Worm (Caenorhabditis elegans) whole organism, L1 larva: ENCODE data around the gene ZK228.1.
A peak's percentile ranks its signal among the peaks of the same experiment; 100 is the strongest.

Source experiments
- F16B12.6 ChIP-seq: fragments of 150-350 bp; optimal IDR thresholded peaks from 2 replicates; lab custom pipeline; 2014; ENCODE audit warnings: missing biosample characterization, missing genetic modification characterization
- Y116A8C.19 ChIP-seq: sonication (generic microtip); optimal IDR thresholded peaks from 2 replicates; lab custom pipeline; 2016; ENCODE audit warnings: missing compliant biosample characterization, missing genetic modification characterization, borderline replicate concordance
- alr-1 ChIP-seq: fragments of 200-800 bp; sonication (Bioruptor generic); optimal IDR thresholded peaks from 2 replicates; lab custom pipeline; 2018; ENCODE audit warnings: borderline replicate concordance, mild to moderate bottlenecking, missing genetic modification characterization, missing compliant biosample characterization
- blmp-1 ChIP-seq: fragments of 150-350 bp; optimal IDR thresholded peaks from 2 replicates; lab custom pipeline; 2014; ENCODE audit warnings: missing biosample characterization, missing genetic modification characterization
- ceh-8 ChIP-seq: fragments of 200-800 bp; sonication (Bioruptor generic); optimal IDR thresholded peaks from 2 replicates; lab custom pipeline; 2018; ENCODE audit warnings: mild to moderate bottlenecking, missing genetic modification characterization, moderate library complexity, missing compliant biosample characterization
- ceh-82 ChIP-seq, 3 experiments: fragments of 150-350 bp in 1 of 3; sonication (generic microtip) in 2 of 3; optimal IDR thresholded peaks; 2 replicates each; lab custom pipeline; 2014 to 2017; ENCODE audit warnings: missing biosample characterization in 3 of 3, missing genetic modification characterization in 3 of 3
- ceh-90 ChIP-seq: sonication (generic microtip); optimal IDR thresholded peaks from 2 replicates; lab custom pipeline; 2016; ENCODE audit warnings: missing genetic modification characterization, missing compliant biosample characterization
- ces-1 ChIP-seq: fragments of 150-350 bp; optimal IDR thresholded peaks from 2 replicates; lab custom pipeline; 2014; ENCODE audit warnings: missing biosample characterization, missing genetic modification reagents, missing genetic modification characterization
- dpl-1 ChIP-seq, 3 experiments: fragments of 150-350 bp in 2 of 3; sonication (generic microtip) in 1 of 3; optimal IDR thresholded peaks; 2 replicates each; lab custom pipeline; 2014 to 2017; ENCODE audit warnings: missing biosample characterization in 3 of 3, missing genetic modification characterization in 3 of 3, missing genetic modification reagents in 3 of 3
- dsc-1 ChIP-seq: sonication (generic microtip); optimal IDR thresholded peaks from 2 replicates; lab custom pipeline; 2016; ENCODE audit warnings: mild to moderate bottlenecking, missing genetic modification characterization, missing compliant biosample characterization
- efl-1 ChIP-seq, 4 experiments: fragments of 150-350 bp; optimal IDR thresholded peaks in 3 of 4; peaks in 1 of 4; 1 replicate in 1 of 4; 2 replicates in 3 of 4; lab custom pipeline; 2014; ENCODE audit warnings: missing biosample characterization in 2 of 4, missing genetic modification characterization in 2 of 4, missing genetic modification reagents in 2 of 4
- efl-3 ChIP-seq: fragments of 200-800 bp; sonication (Bioruptor generic); optimal IDR thresholded peaks from 2 replicates; lab custom pipeline; 2018; ENCODE audit warnings: mild to moderate bottlenecking, missing genetic modification characterization, missing compliant biosample characterization
- egl-13 ChIP-seq: sonication (generic microtip); optimal IDR thresholded peaks from 2 replicates; lab custom pipeline; 2016; ENCODE audit warnings: missing genotype, missing genetic modification reagents, missing genetic modification characterization, missing compliant biosample characterization
- elt-3 ChIP-seq, 6 experiments: fragments of 150-350 bp in 1 of 6; sonication (generic microtip); optimal IDR thresholded peaks; 2 replicates each; lab custom pipeline; 2017 to 2018; ENCODE audit warnings: missing biosample characterization in 6 of 6, missing genetic modification characterization in 6 of 6, inconsistent platforms in 1 of 6
- fkh-10 ChIP-seq: sonication (generic microtip); optimal IDR thresholded peaks from 2 replicates; lab custom pipeline; 2017; ENCODE audit warnings: missing biosample characterization, missing genetic modification reagents, missing genetic modification characterization
- fkh-8 ChIP-seq: sonication (generic microtip); optimal IDR thresholded peaks from 2 replicates; lab custom pipeline; 2016; ENCODE audit warnings: mild to moderate bottlenecking, missing genetic modification characterization, missing compliant biosample characterization
- hlh-4 ChIP-seq: sonication (generic microtip); optimal IDR thresholded peaks from 2 replicates; lab custom pipeline; 2016; ENCODE audit warnings: mild to moderate bottlenecking, missing genetic modification characterization, missing compliant biosample characterization
- hpl-2 ChIP-seq: fragments of 150-350 bp; optimal IDR thresholded peaks from 2 replicates; lab custom pipeline; 2014; ENCODE audit warnings: missing biosample characterization, missing genetic modification reagents, missing genetic modification characterization
- isw-1 ChIP-seq: fragments of 200-800 bp; sonication (Bioruptor generic); IDR thresholded peaks from 2 replicates; pipeline ENCODE4 v1.3.6; 2022; ENCODE audit warnings: missing genetic modification characterization, missing compliant biosample characterization
- lin-14 ChIP-seq: fragments of 200-800 bp; sonication (Bioruptor generic); optimal IDR thresholded peaks from 2 replicates; lab custom pipeline; 2018; ENCODE audit warnings: mild to moderate bottlenecking, missing genetic modification characterization, moderate library complexity, missing compliant biosample characterization
- lin-15B ChIP-seq: fragments of 150-350 bp; sonication (generic microtip); optimal IDR thresholded peaks from 3 replicates; lab custom pipeline; 2014; ENCODE audit warnings: missing biosample characterization, missing genetic modification characterization
- lsy-2 ChIP-seq, 2 experiments: fragments of 150-350 bp; optimal IDR thresholded peaks; 2 replicates each; lab custom pipeline; 2014; ENCODE audit warnings: missing biosample characterization in 2 of 2, missing genetic modification characterization in 2 of 2
- mab-9 ChIP-seq: fragments of 200-800 bp; sonication (Bioruptor generic); IDR thresholded peaks from 2 replicates; pipeline ENCODE4 v1.3.6; 2022; ENCODE audit warnings: missing genetic modification reagents, missing genetic modification characterization, missing compliant biosample characterization
- mep-1 ChIP-seq: fragments of 150-350 bp; optimal IDR thresholded peaks from 2 replicates; lab custom pipeline; 2014; ENCODE audit warnings: missing biosample characterization, missing genetic modification characterization
- nhr-11 ChIP-seq: fragments of 150-350 bp; optimal IDR thresholded peaks from 2 replicates; lab custom pipeline; 2014; ENCODE audit warnings: missing biosample characterization, missing genetic modification characterization
- nhr-237 ChIP-seq: fragments of 150-350 bp; optimal IDR thresholded peaks from 2 replicates; lab custom pipeline; 2014; ENCODE audit warnings: missing biosample characterization, missing genetic modification characterization
- nhr-47 ChIP-seq: sonication (generic microtip); optimal IDR thresholded peaks from 2 replicates; lab custom pipeline; 2016; ENCODE audit warnings: mild to moderate bottlenecking, missing genetic modification characterization, moderate library complexity, missing compliant biosample characterization
- nhr-71 ChIP-seq: sonication (generic microtip); optimal IDR thresholded peaks from 2 replicates; lab custom pipeline; 2016; ENCODE audit warnings: mild to moderate bottlenecking, missing genetic modification characterization, moderate library complexity, missing compliant biosample characterization
- nhr-76 ChIP-seq: sonication (generic microtip); optimal IDR thresholded peaks from 2 replicates; lab custom pipeline; 2017; ENCODE audit warnings: missing biosample characterization, missing genetic modification characterization
- pqm-1 ChIP-seq: sonication (generic microtip); optimal IDR thresholded peaks from 3 replicates; lab custom pipeline; 2017; ENCODE audit warnings: missing biosample characterization, missing genetic modification characterization
- skn-1 ChIP-seq: fragments of 150-350 bp; optimal IDR thresholded peaks from 2 replicates; lab custom pipeline; 2014; ENCODE audit warnings: missing biosample characterization, missing genetic modification characterization
- snpc-4 ChIP-seq: fragments of 150-350 bp; optimal IDR thresholded peaks from 2 replicates; lab custom pipeline; 2014; ENCODE audit warnings: missing biosample characterization, missing genetic modification characterization
- snu-23 ChIP-seq: sonication (generic microtip); optimal IDR thresholded peaks from 2 replicates; lab custom pipeline; 2016; ENCODE audit warnings: missing genetic modification characterization, missing compliant biosample characterization
- sox-4 ChIP-seq: sonication (generic microtip); optimal IDR thresholded peaks from 2 replicates; lab custom pipeline; 2016; ENCODE audit warnings: missing genetic modification characterization, missing compliant biosample characterization
- swsn-7 ChIP-seq: sonication (generic microtip); optimal IDR thresholded peaks from 2 replicates; lab custom pipeline; 2016; ENCODE audit warnings: missing genetic modification characterization, missing compliant biosample characterization
- tbx-2 ChIP-seq: sonication (generic microtip); optimal IDR thresholded peaks from 2 replicates; lab custom pipeline; 2016; ENCODE audit warnings: missing genetic modification characterization, missing compliant biosample characterization
- unc-130 ChIP-seq: fragments of 150-350 bp; optimal IDR thresholded peaks from 2 replicates; lab custom pipeline; 2017; ENCODE audit warnings: missing biosample characterization, missing genetic modification characterization, inconsistent platforms
- unc-86 ChIP-seq: sonication (generic microtip); optimal IDR thresholded peaks from 2 replicates; lab custom pipeline; 2016; ENCODE audit warnings: missing genetic modification characterization, missing compliant biosample characterization

ZK228.1 gene

DNA sequence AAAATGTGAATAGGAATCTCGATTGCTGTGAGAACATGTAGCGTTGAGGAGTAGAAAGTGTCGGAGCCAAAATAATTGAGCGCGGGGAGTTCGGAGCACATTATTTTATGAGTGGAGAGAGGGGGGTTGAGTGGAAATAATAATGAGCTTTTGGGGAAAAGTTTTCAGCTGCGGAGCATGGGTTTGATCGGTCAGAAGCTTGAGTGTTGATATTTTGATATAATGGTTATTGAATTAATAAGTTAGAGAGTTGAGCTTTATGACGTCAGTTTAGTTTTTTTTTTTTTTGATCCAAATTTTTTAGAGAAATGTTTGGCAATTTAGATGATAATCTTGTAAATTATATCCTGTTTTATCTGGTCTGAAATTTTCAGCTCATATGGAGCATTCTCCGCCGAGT, 36.0 kb downstream of the ZK228.1 start, which contains the start of gene srh-178:
srh-178 (minus strand) TSS at position 101 of the 400 bp plus-strand sequence.
- TF ChIP-seq pqm-1 (no peak), tbx-2 (tag; lab: Kevin White, UChicago) (no peak), hpl-2 (GFP tag; lab: Kevin White, UChicago) (no peak), fkh-8 (no peak), efl-1 (optimal IDR thresholded peaks at IDR 0.05; lab: Kevin White, UChicago) (no peak), efl-1 (GFP tag; optimal IDR thresholded peaks at IDR 0.05 in 1 of 2; lab: Kevin White, UChicago) (no peak), mab-9 (GFP tag; lab: Robert Waterston, UW) (no peak), nhr-237 (tag; lab: Kevin White, UChicago) (no peak), unc-86 (tag; lab: Kevin White, UChicago) (no peak), efl-3 (GFP tag; lab: Kevin White, UChicago) (no peak), sox-4 (no peak), unc-130 (tag; lab: Kevin White, UChicago) (no peak), ces-1 (no peak), swsn-7 (tag; lab: Kevin White, UChicago) (no peak)
- TF ChIP-seq, all 84 proteins: peak for 0

ce11 chrV:18487158-18487557, 42.9 kb downstream of the ZK228.1 start, which contains the start of gene Y51A2D.18:
Y51A2D.18 (minus strand) TSS chrV:18487258.
- TF ChIP-seq elt-3 (tag; optimal IDR thresholded peaks at IDR 0.05; lab: Kevin White, UChicago) = peak in 3 of 6 experiments; percentile 12 to 31 (median 24)
- TF ChIP-seq nhr-11 (tag; lab: Kevin White, UChicago) = no peak
- TF ChIP-seq, all 84 proteins: peak for 1

- TF ChIP-seq nhr-11 (tag; lab: Kevin White, UChicago) (no peak), skn-1 (tag; lab: Kevin White, UChicago) (peak; percentile 15), efl-1 (optimal IDR thresholded peaks at IDR 0.05; lab: Kevin White, UChicago) (peak; percentile 22 to 32), efl-1 (GFP tag; optimal IDR thresholded peaks at IDR 0.05 in 1 of 2; lab: Kevin White, UChicago) (no peak), lsy-2 (tag; optimal IDR thresholded peaks at IDR 0.05; lab: Kevin White, UChicago) (peak in 1 of 2 experiments; percentile 46), unc-86 (tag; lab: Kevin White, UChicago) (peak; percentile 8), isw-1 (GFP tag; lab: Robert Waterston, UW) (0 out of 2 replicates have a peak, but pooled peaks have one; percentile 14), lin-14 (GFP tag; lab: Kevin White, UChicago) (peak; percentile 89), hlh-4 (tag; lab: Kevin White, UChicago) (no peak), Y116A8C.19 (tag; lab: Kevin White, UChicago) (no peak), nhr-76 (tag; lab: Kevin White, UChicago) (no peak), hpl-2 (GFP tag; lab: Kevin White, UChicago) (no peak), ceh-82 (tag; optimal IDR thresholded peaks at IDR 0.05; lab: Kevin White, UChicago) (peak in 2 of 3 experiments; percentile 35 to 68), snpc-4 (tag; lab: Kevin White, UChicago) (peak; percentile 23), F16B12.6 (tag; lab: Kevin White, UChicago) (peak; percentile 20), snu-23 (GFP tag; lab: Kevin White, UChicago) (peak; percentile 2), ceh-90 (tag; lab: Kevin White, UChicago) (no peak), blmp-1 (tag; lab: Kevin White, UChicago) (no peak), nhr-71 (peak; percentile 38), tbx-2 (tag; lab: Kevin White, UChicago) (no peak), swsn-7 (tag; lab: Kevin White, UChicago) (peak; percentile 9), fkh-10 (GFP tag; lab: Kevin White, UChicago) (peak; percentile 63), egl-13 (tag; lab: Kevin White, UChicago) (no peak), dsc-1 (peak; percentile 9), dpl-1 (GFP tag; optimal IDR thresholded peaks at IDR 0.05; lab: Kevin White, UChicago) (no peak), nhr-47 (tag; lab: Kevin White, UChicago) (peak; percentile 26), mep-1 (tag; lab: Kevin White, UChicago) (peak; percentile 12), ceh-8 (GFP tag; lab: Kevin White, UChicago) (peak; percentile 5), alr-1 (no peak), lin-15B (tag; lab: Kevin White, UChicago) (peak; percentile 3), fkh-8 (peak; percentile 65)
- TF ChIP-seq, all 84 proteins: peak for 19
These were observed 46.1 kb downstream of the ZK228.1 start for ce11 chrV:18490284-18490832.
